Fruit fly (Drosophila melanogaster) whole organism, embryonic: Measurements from ENCODE around the gene Vps29.
A peak's percentile ranks its signal among the peaks of the same experiment; 100 is the strongest.

Source experiments
- Ada2b ChIP-seq: fragments of 200-800 bp; sonication (Bioruptor generic); IDR thresholded peaks from 2 replicates; pipeline ENCODE4 v1.3.6; 2022; ENCODE audit warnings: missing biosample characterization, missing genetic modification characterization
- BEAF-32 ChIP-seq: fragments of 200-800 bp; sonication (Bioruptor generic); optimal IDR thresholded peaks from 3 replicates; lab custom pipeline; 2017; ENCODE audit warnings: missing biosample characterization, missing genetic modification characterization, mild to moderate bottlenecking, moderate library complexity, missing genetic modification reagents
- CG10209 ChIP-seq: fragments of 200-800 bp; sonication (Bioruptor generic); optimal IDR thresholded peaks from 3 replicates; lab custom pipeline; 2017; ENCODE audit warnings: missing biosample characterization, mild to moderate bottlenecking, missing genetic modification characterization, missing genetic modification reagents
- CG10462 ChIP-seq: fragments of 200-800 bp; sonication (Bioruptor generic); optimal IDR thresholded peaks from 2 replicates; lab custom pipeline; 2016; ENCODE audit warnings: missing biosample characterization, missing genetic modification characterization
- CG11504 ChIP-seq: fragments of 200-800 bp; sonication (Bioruptor generic); optimal IDR thresholded peaks from 3 replicates; lab custom pipeline; 2019; ENCODE audit warnings: missing biosample characterization, mild to moderate bottlenecking, missing genetic modification characterization, moderate library complexity
- CG11696 ChIP-seq: fragments of 200-800 bp; sonication (Bioruptor generic); IDR thresholded peaks from 2 replicates; pipeline ENCODE4 v1.3.6; 2022; ENCODE audit warnings: missing biosample characterization, missing genetic modification characterization
- CG13424 ChIP-seq: fragments of 200-800 bp; sonication (Bioruptor generic); optimal IDR thresholded peaks from 2 replicates; lab custom pipeline; 2019; ENCODE audit warnings: missing biosample characterization, mild to moderate bottlenecking, missing genetic modification characterization, moderate library complexity
- CG16813 ChIP-seq: fragments of 200-800 bp; sonication (Bioruptor generic); IDR thresholded peaks from 3 replicates; pipeline ENCODE4 v1.3.6; 2022; ENCODE audit warnings: missing biosample characterization, missing genetic modification characterization; ENCODE audit not compliant: partially characterized antibody
- CG17385 ChIP-seq: fragments of 200-800 bp; sonication (Bioruptor generic); optimal IDR thresholded peaks from 3 replicates; lab custom pipeline; 2018; ENCODE audit warnings: missing biosample characterization, mild to moderate bottlenecking, missing genetic modification characterization
- CG17802 ChIP-seq: fragments of 200-800 bp; sonication (Bioruptor generic); optimal IDR thresholded peaks from 2 replicates; lab custom pipeline; 2018; ENCODE audit warnings: missing biosample characterization, mild to moderate bottlenecking, missing genetic modification characterization, moderate library complexity
- CG2875 ChIP-seq: fragments of 200-800 bp; sonication (Bioruptor generic); optimal IDR thresholded peaks from 2 replicates; lab custom pipeline; 2017; ENCODE audit warnings: missing biosample characterization, mild to moderate bottlenecking, missing genetic modification characterization, missing genetic modification reagents
- CG3065 ChIP-seq: fragments of 200-800 bp; sonication (Bioruptor generic); optimal IDR thresholded peaks from 2 replicates; lab custom pipeline; 2016; ENCODE audit warnings: missing biosample characterization, missing genetic modification characterization
- CG3163 ChIP-seq: fragments of 200-800 bp; sonication (Bioruptor generic); optimal IDR thresholded peaks from 3 replicates; lab custom pipeline; 2016; ENCODE audit warnings: missing biosample characterization, missing genetic modification characterization
- CG42726 ChIP-seq: fragments of 200-800 bp; sonication (Bioruptor generic); IDR thresholded peaks from 2 replicates; pipeline ENCODE4 v1.3.6; 2022; ENCODE audit warnings: missing biosample characterization, missing genetic modification characterization; ENCODE audit not compliant: partially characterized antibody
- CG4328 ChIP-seq: fragments of 200-800 bp; sonication (Bioruptor generic); optimal IDR thresholded peaks from 3 replicates; lab custom pipeline; 2017; ENCODE audit warnings: missing biosample characterization, missing genetic modification reagents, missing genetic modification characterization
- CG5245 ChIP-seq: fragments of 200-800 bp; sonication (Bioruptor generic); optimal IDR thresholded peaks from 3 replicates; lab custom pipeline; 2016; ENCODE audit warnings: missing biosample characterization, missing genetic modification characterization
- CG6254 ChIP-seq: fragments of 200-800 bp; sonication (Bioruptor generic); optimal IDR thresholded peaks from 3 replicates; lab custom pipeline; 2017; ENCODE audit warnings: mild to moderate bottlenecking, missing biosample characterization, missing genetic modification reagents, missing genetic modification characterization
- CG8290 ChIP-seq, 3 experiments: fragments of 200-800 bp; sonication (Bioruptor generic); optimal IDR thresholded peaks; 2 replicates each; lab custom pipeline; 2016 to 2019; ENCODE audit warnings: missing biosample characterization in 3 of 3, missing genetic modification characterization in 3 of 3, mild to moderate bottlenecking in 2 of 3, moderate library complexity in 1 of 3
- CG9609 ChIP-seq: fragments of 200-800 bp; sonication (Bioruptor generic); optimal IDR thresholded peaks from 3 replicates; lab custom pipeline; 2016; ENCODE audit warnings: missing biosample characterization, missing genetic modification characterization
- CG9932 ChIP-seq: fragments of 200-800 bp; sonication (Bioruptor generic); IDR thresholded peaks from 2 replicates; pipeline ENCODE4 v1.3.6; 2022; ENCODE audit warnings: missing biosample characterization, missing genetic modification characterization
- Chrac-16 ChIP-seq: fragments of 200-800 bp; sonication (Bioruptor generic); optimal IDR thresholded peaks from 3 replicates; lab custom pipeline; 2016; ENCODE audit warnings: missing biosample characterization, missing genetic modification characterization
- D ChIP-seq, 2 experiments: fragments of 200-800 bp in 1 of 2; fragments of >200 bp in 1 of 2; sonication (Bioruptor generic) in 1 of 2; optimal IDR thresholded peaks; 2 replicates in 1 of 2; 3 replicates in 1 of 2; lab custom pipeline; 2017; ENCODE audit warnings: mild to moderate bottlenecking in 1 of 2, missing biosample characterization in 1 of 2, missing genetic modification characterization in 1 of 2, missing genetic modification reagents in 1 of 2
- Dp ChIP-seq: fragments of 200-800 bp; sonication (Bioruptor generic); optimal IDR thresholded peaks from 2 replicates; lab custom pipeline; 2018; ENCODE audit warnings: missing biosample characterization, mild to moderate bottlenecking, missing genetic modification characterization, moderate library complexity
- HLH4C ChIP-seq: fragments of 200-800 bp; sonication (Bioruptor generic); IDR thresholded peaks from 3 replicates; pipeline ENCODE4 v1.3.6; 2022; ENCODE audit warnings: missing biosample characterization, missing genetic modification characterization; ENCODE audit not compliant: partially characterized antibody
- Hr78 ChIP-seq, 2 experiments: fragments of 200-800 bp in 1 of 2; fragments of >200 bp in 1 of 2; sonication (Bioruptor generic) in 1 of 2; optimal IDR thresholded peaks; 2 replicates each; lab custom pipeline; 2017 to 2019; ENCODE audit warnings: missing biosample characterization in 2 of 2, missing genetic modification characterization in 2 of 2, mild to moderate bottlenecking in 1 of 2, moderate library complexity in 1 of 2
- Kr ChIP-seq: fragments of 200-800 bp; sonication (Bioruptor generic); optimal IDR thresholded peaks from 2 replicates; lab custom pipeline; 2017; ENCODE audit warnings: missing biosample characterization, mild to moderate bottlenecking, missing genetic modification characterization
- NfI ChIP-seq: fragments of 200-800 bp; sonication (Bioruptor generic); optimal IDR thresholded peaks from 3 replicates; lab custom pipeline; 2018; ENCODE audit warnings: missing biosample characterization, mild to moderate bottlenecking, missing genetic modification characterization, moderate library complexity
- Oaz ChIP-seq: fragments of 200-800 bp; sonication (Bioruptor generic); IDR thresholded peaks from 2 replicates; pipeline ENCODE4 v1.3.6; 2022; ENCODE audit warnings: missing biosample characterization, missing genetic modification characterization
- PHDP ChIP-seq: fragments of 200-800 bp; sonication (Bioruptor generic); optimal IDR thresholded peaks from 3 replicates; lab custom pipeline; 2018; ENCODE audit warnings: missing biosample characterization, mild to moderate bottlenecking, missing genetic modification characterization, moderate library complexity
- Ptx1 ChIP-seq: fragments of 200-800 bp; sonication (Bioruptor generic); IDR thresholded peaks from 2 replicates; pipeline ENCODE4 v1.3.6; 2022; ENCODE audit warnings: missing biosample characterization, missing genetic modification characterization
- Sry-β ChIP-seq: fragments of 200-800 bp; sonication (Bioruptor generic); optimal IDR thresholded peaks from 2 replicates; lab custom pipeline; 2018; ENCODE audit warnings: missing biosample characterization, mild to moderate bottlenecking, missing genetic modification characterization, moderate library complexity
- Xbp1 ChIP-seq: fragments of 200-800 bp; sonication (Bioruptor generic); optimal IDR thresholded peaks from 3 replicates; lab custom pipeline; 2016; ENCODE audit warnings: missing biosample characterization, mild to moderate bottlenecking, missing genetic modification characterization
- chif ChIP-seq, 2 experiments: fragments of 200-800 bp; sonication (Bioruptor generic); optimal IDR thresholded peaks; 3 replicates each; lab custom pipeline; 2016; ENCODE audit warnings: missing biosample characterization in 2 of 2, missing genetic modification characterization in 2 of 2
- crc ChIP-seq: fragments of 200-800 bp; sonication (Bioruptor generic); optimal IDR thresholded peaks from 2 replicates; lab custom pipeline; 2016; ENCODE audit warnings: missing biosample characterization, missing genetic modification characterization
- emc ChIP-seq: fragments of 200-800 bp; sonication (Bioruptor generic); optimal IDR thresholded peaks from 2 replicates; lab custom pipeline; 2016; ENCODE audit warnings: missing biosample characterization, missing genetic modification characterization
- esg ChIP-seq: fragments of 200-800 bp; sonication (Bioruptor generic); conservative IDR thresholded peaks from 2 replicates; pipeline ENCODE4 v1.3.6; 2022; ENCODE audit warnings: missing biosample characterization, missing genetic modification characterization
- grau ChIP-seq: fragments of 200-800 bp; optimal IDR thresholded peaks from 3 replicates; lab custom pipeline; 2019; ENCODE audit warnings: missing biosample characterization, mild to moderate bottlenecking, missing genetic modification characterization, moderate library complexity
- hth ChIP-seq: fragments of >200 bp; optimal IDR thresholded peaks from 2 replicates; lab custom pipeline; 2017; ENCODE audit warnings: inconsistent platforms
- ind ChIP-seq: fragments of 200-800 bp; sonication (Bioruptor generic); optimal IDR thresholded peaks from 3 replicates; lab custom pipeline; 2016; ENCODE audit warnings: missing biosample characterization, missing genetic modification characterization
- kni ChIP-seq: fragments of 200-800 bp; sonication (Bioruptor generic); optimal IDR thresholded peaks from 3 replicates; lab custom pipeline; 2017; ENCODE audit warnings: mild to moderate bottlenecking, missing biosample characterization, missing genetic modification reagents, missing genetic modification characterization
- lbe ChIP-seq: fragments of 200-800 bp; sonication (Bioruptor generic); optimal IDR thresholded peaks from 2 replicates; lab custom pipeline; 2016; ENCODE audit warnings: missing biosample characterization, mild to moderate bottlenecking, missing genetic modification characterization
- lmd ChIP-seq: fragments of 200-800 bp; sonication (Bioruptor generic); IDR thresholded peaks from 2 replicates; pipeline ENCODE4 v1.3.6; 2022; ENCODE audit warnings: missing biosample characterization, missing genetic modification characterization
- nerfin-2 ChIP-seq: fragments of 200-800 bp; sonication (Bioruptor generic); IDR thresholded peaks from 2 replicates; pipeline ENCODE4 v1.3.6; 2022; ENCODE audit warnings: missing biosample characterization, missing genetic modification characterization; ENCODE audit not compliant: partially characterized antibody
- nom ChIP-seq: fragments of 200-800 bp; sonication (Bioruptor generic); optimal IDR thresholded peaks from 2 replicates; lab custom pipeline; 2017; ENCODE audit warnings: missing biosample characterization, missing genetic modification characterization, mild to moderate bottlenecking, moderate library complexity, missing genetic modification reagents
- slp2 ChIP-seq: fragments of 200-800 bp; sonication (Bioruptor generic); optimal IDR thresholded peaks from 2 replicates; lab custom pipeline; 2016; ENCODE audit warnings: missing biosample characterization, missing genetic modification characterization
- sr ChIP-seq: fragments of 200-800 bp; sonication (Bioruptor generic); IDR thresholded peaks from 3 replicates; pipeline ENCODE4 v1.3.6; 2022; ENCODE audit warnings: missing biosample characterization, missing genetic modification characterization
- trh ChIP-seq: fragments of 200-800 bp; sonication (Bioruptor generic); optimal IDR thresholded peaks from 2 replicates; lab custom pipeline; 2016; ENCODE audit warnings: missing biosample characterization, missing genetic modification characterization
- usp ChIP-seq: fragments of >200 bp; optimal IDR thresholded peaks from 2 replicates; lab custom pipeline; 2017; ENCODE audit warnings: missing biosample characterization, missing genetic modification characterization
- zfh1 ChIP-seq: fragments of 200-800 bp; sonication (Bioruptor generic); IDR thresholded peaks from 3 replicates; pipeline ENCODE4 v1.3.6; 2022; ENCODE audit warnings: missing biosample characterization, missing genetic modification characterization

Vps29 gene

dm6 chr2L:1172704-1173107 is 22.1 kb downstream of the Vps29 start, which contains the start of the genes Charon and CG4887 (continued):
- TF ChIP-seq CG3163 (GFP tag; lab: Kevin White, UChicago), result peak; percentile 52
- peak; percentile 90 for TF ChIP-seq CG13424 (tag; lab: Kevin White, UChicago)
- peak; percentile 79 for TF ChIP-seq CG4328 (GFP tag; lab: Kevin White, UChicago)
- TF ChIP-seq Oaz (GFP tag; lab: Robert Waterston, UW), result peak; percentile 57; the same call in 1 of the 2 replicates
- no peak for TF ChIP-seq grau
- peak; percentile 89 for TF ChIP-seq Xbp1 (GFP tag; lab: Kevin White, UChicago)
- TF ChIP-seq CG9932 (GFP tag; lab: Robert Waterston, UW), result peak; percentile 93
- no peak for TF ChIP-seq Sry-β
- TF ChIP-seq crc (GFP tag; lab: Kevin White, UChicago), result peak; percentile 65
- TF ChIP-seq CG3065 (GFP tag; lab: Kevin White, UChicago), result no peak
- peak; percentile 80 for TF ChIP-seq CG17385 (GFP tag; lab: Kevin White, UChicago)
- peak; percentile 77 for TF ChIP-seq CG10462
- TF ChIP-seq Kr (GFP tag; lab: Kevin White, UChicago), result no peak
- no peak for TF ChIP-seq CG42726
- TF ChIP-seq Chrac-16, result peak; percentile 89
- TF ChIP-seq CG5245 (GFP tag; lab: Kevin White, UChicago), result peak; percentile 66
- TF ChIP-seq Ada2b (GFP tag; lab: Robert Waterston, UW), result peak; percentile 65
- TF ChIP-seq ind (GFP tag; lab: Kevin White, UChicago), result peak; percentile 88
- TF ChIP-seq CG8290 (GFP tag; optimal IDR thresholded peaks at IDR 0.05; lab: Kevin White, UChicago), result peak; percentile 86
- peak in 1 of 2 experiments; percentile 32 for TF ChIP-seq CG8290 (tag; optimal IDR thresholded peaks at IDR 0.05; lab: Kevin White, UChicago)
- peak; percentile 75 for TF ChIP-seq slp2 (GFP tag; lab: Kevin White, UChicago)
- peak; percentile 52 for TF ChIP-seq nom (GFP tag; lab: Kevin White, UChicago)
- peak; percentile 32; the same call in 1 of the 2 replicates for TF ChIP-seq nerfin-2 (GFP tag; lab: Robert Waterston, UW)
- TF ChIP-seq CG11504 (tag; lab: Kevin White, UChicago), result no peak
- no peak for TF ChIP-seq sr
- TF ChIP-seq CG17802, result peak; percentile 43
- no peak for TF ChIP-seq CG2875 (GFP tag; lab: Kevin White, UChicago)
- TF ChIP-seq CG9609 (GFP tag; lab: Kevin White, UChicago), result peak; percentile 84
- no peak for TF ChIP-seq CG6254 (GFP tag; lab: Kevin White, UChicago)
- TF ChIP-seq Dp (GFP tag; lab: Kevin White, UChicago), result peak; percentile 33
- peak; percentile 75 for TF ChIP-seq CG16813 (GFP tag; lab: Robert Waterston, UW)
- TF ChIP-seq usp (GFP tag; lab: Kevin White, UChicago), result no peak
- no peak for TF ChIP-seq CG11696 (GFP tag; lab: Robert Waterston, UW)
- TF ChIP-seq emc (GFP tag; lab: Kevin White, UChicago), result peak; percentile 17
- peak; percentile 85 for TF ChIP-seq NfI (GFP tag; lab: Kevin White, UChicago)
- TF ChIP-seq lmd (GFP tag; lab: Robert Waterston, UW), result peak; percentile 84
- peak; percentile 84 for TF ChIP-seq esg (GFP tag; lab: Robert Waterston, UW)
- no peak for TF ChIP-seq D (optimal IDR thresholded peaks at IDR 0.05; lab: Kevin White, UChicago)
- TF ChIP-seq D (GFP tag; optimal IDR thresholded peaks at IDR 0.05; lab: Kevin White, UChicago), result no peak
- no peak for TF ChIP-seq PHDP (tag; lab: Kevin White, UChicago)
- no peak for TF ChIP-seq lbe (GFP tag; lab: Kevin White, UChicago)
- peak; percentile 57; the same call in 2 of the 3 replicates for TF ChIP-seq HLH4C
- TF ChIP-seq trh (GFP tag; lab: Kevin White, UChicago), result peak; percentile 73
- TF ChIP-seq CG10209, result peak; percentile 75
- no peak for TF ChIP-seq kni
- peak; percentile 85 for TF ChIP-seq Ptx1 (GFP tag; lab: Robert Waterston, UW)
- no peak for TF ChIP-seq Hr78 (GFP tag; optimal IDR thresholded peaks at IDR 0.05; lab: Kevin White, UChicago)
- TF ChIP-seq BEAF-32 (GFP tag; lab: Kevin White, UChicago), result peak; percentile 84
- TF ChIP-seq zfh1 (GFP tag; lab: Robert Waterston, UW), result peak; percentile 77
- no peak for TF ChIP-seq hth
- TF ChIP-seq chif (GFP tag; optimal IDR thresholded peaks at IDR 0.05; lab: Kevin White, UChicago), result peak; percentile 75 to 84
